Fruit fly (Drosophila melanogaster) whole organism, pupa: ENCODE measurements around the gene PH4alphaNE3.

Experiments
- CG13204 ChIP-seq: fragments of 200-800 bp; sonication (Bioruptor generic); optimal IDR thresholded peaks from 2 replicates; lab custom pipeline; 2018; ENCODE audit warnings: missing biosample characterization, mild to moderate bottlenecking, missing genetic modification characterization, moderate library complexity
- CG17806 ChIP-seq: fragments of 200-800 bp; sonication (Bioruptor generic); optimal IDR thresholded peaks from 2 replicates; lab custom pipeline; 2018; ENCODE audit warnings: missing biosample characterization, mild to moderate bottlenecking, missing genetic modification characterization, moderate library complexity
- CG32121 ChIP-seq: fragments of 200-800 bp; sonication (Bioruptor generic); IDR thresholded peaks from 2 replicates; pipeline ENCODE4 v1.3.6; 2022; ENCODE audit warnings: missing biosample characterization, missing genetic modification characterization
- CG8159 ChIP-seq: fragments of 200-800 bp; sonication (Bioruptor generic); optimal IDR thresholded peaks from 3 replicates; lab custom pipeline; 2018; ENCODE audit warnings: missing biosample characterization, mild to moderate bottlenecking, missing genetic modification characterization, moderate library complexity
- CG8301 ChIP-seq: fragments of 200-800 bp; sonication (Bioruptor generic); optimal IDR thresholded peaks from 2 replicates; lab custom pipeline; 2018; ENCODE audit warnings: missing biosample characterization, mild to moderate bottlenecking, missing genetic modification characterization
- D1 ChIP-seq: fragments of 200-800 bp; sonication (Bioruptor generic); optimal IDR thresholded peaks from 2 replicates; lab custom pipeline; 2018; ENCODE audit warnings: missing biosample characterization, mild to moderate bottlenecking, missing genetic modification characterization, moderate library complexity
- Snoo ChIP-seq: fragments of 200-800 bp; sonication (Bioruptor generic); optimal IDR thresholded peaks from 3 replicates; lab custom pipeline; 2017; ENCODE audit warnings: missing biosample characterization, mild to moderate bottlenecking, missing genetic modification characterization, inconsistent platforms
- fd96Ca ChIP-seq: fragments of 200-800 bp; sonication (Bioruptor generic); IDR thresholded peaks from 3 replicates; pipeline ENCODE4 v1.3.6; 2022; ENCODE audit warnings: missing biosample characterization, missing genetic modification characterization
- gl ChIP-seq: fragments of 200-800 bp; sonication (Bioruptor generic); optimal IDR thresholded peaks from 2 replicates; lab custom pipeline; 2018; ENCODE audit warnings: missing biosample characterization, mild to moderate bottlenecking, missing genetic modification characterization
- rn ChIP-seq: fragments of 200-800 bp; sonication (Bioruptor generic); IDR thresholded peaks from 2 replicates; pipeline ENCODE4 v1.3.6; 2022; ENCODE audit warnings: missing biosample characterization, missing genetic modification characterization

- TF ChIP-seq D1 (tag; lab: Kevin White, UChicago): no peak
- TF ChIP-seq CG17806 (tag; lab: Kevin White, UChicago): no peak
- no peak for TF ChIP-seq gl (tag; lab: Kevin White, UChicago)
- no peak for TF ChIP-seq CG8301 (tag; lab: Kevin White, UChicago)
- TF ChIP-seq CG8159 (tag; lab: Kevin White, UChicago): no peak
- no peak for TF ChIP-seq Snoo (tag; lab: Kevin White, UChicago)
- TF ChIP-seq rn (GFP tag; lab: Robert Waterston, UW): no peak
- TF ChIP-seq fd96Ca (GFP tag; lab: Robert Waterston, UW): no peak
- no peak for TF ChIP-seq CG32121 (GFP tag; lab: Robert Waterston, UW)
- no peak for TF ChIP-seq CG13204 (GFP tag; lab: Kevin White, UChicago)
Observed at dm6 chr3R:30645780-30646179, 41.8 kb downstream of the PH4alphaNE3 start, which contains the start of gene CG31013.
